Fruit fly (Drosophila melanogaster): ENCODE measurements around the gene RanBP3.

RanBP3 gene

DNA sequence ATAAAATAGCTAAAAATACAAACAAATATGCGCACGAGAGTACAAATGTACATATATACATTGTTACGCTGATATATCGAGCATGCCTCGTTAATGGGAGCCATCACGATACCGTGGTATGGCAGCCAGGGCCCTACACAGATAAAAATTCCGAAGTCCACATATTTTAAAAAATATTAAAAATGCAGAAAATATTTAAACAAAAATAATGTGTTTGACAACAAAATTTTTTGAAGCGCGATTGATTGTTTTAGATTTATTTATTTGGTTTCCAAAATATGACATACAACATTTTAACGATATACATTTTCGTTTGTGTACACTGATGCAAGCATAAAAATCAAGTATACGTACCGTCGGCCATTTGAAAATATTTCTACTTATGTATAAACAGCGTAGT lies 25.9 kb downstream of the RanBP3 start (continued):
- TF ChIP-seq Sry-β (GFP tag; optimal IDR thresholded peaks at IDR 0.05) (no peak), CG8290 (GFP tag; optimal IDR thresholded peaks at IDR 0.05) (peak; percentile 21), CG8290 (tag; optimal IDR thresholded peaks at IDR 0.05) (peak in 1 of 2 experiments; percentile 24), CG12942 (GFP tag; optimal IDR thresholded peaks at IDR 0.05) (peak; percentile 44)

- TF ChIP-seq ind (GFP tag; optimal IDR thresholded peaks at IDR 0.05) (no peak), sima (GFP tag; optimal IDR thresholded peaks at IDR 0.05) (no peak), CG13296 (GFP tag; optimal IDR thresholded peaks at IDR 0.05) (peak; percentile 61), CG2129 (GFP tag; IDR thresholded peaks at IDR 0.05; ENCODE audit: partially characterized antibody) (no peak), CG12104 (GFP tag; optimal IDR thresholded peaks at IDR 0.05) (peak; percentile 14), Rfx (GFP tag; IDR thresholded peaks at IDR 0.05) (0 out of 2 replicates have a peak, but pooled peaks have one; percentile 12), CG10565 (GFP tag; optimal IDR thresholded peaks at IDR 0.05) (no peak), CG17829 (tag; optimal IDR thresholded peaks at IDR 0.05) (no peak), CG9876 (GFP tag; optimal IDR thresholded peaks at IDR 0.05) (no peak), CG9797 (GFP tag; optimal IDR thresholded peaks at IDR 0.05) (no peak), crc (GFP tag; optimal IDR thresholded peaks at IDR 0.05) (no peak), lilli (GFP tag; optimal IDR thresholded peaks at IDR 0.05) (no peak), CG9215 (GFP tag; IDR thresholded peaks at IDR 0.05) (no peak), Hsf (GFP tag; optimal IDR thresholded peaks at IDR 0.05) (no peak), Nf-YB (GFP tag; optimal IDR thresholded peaks at IDR 0.05) (no peak), Camta (GFP tag; optimal IDR thresholded peaks at IDR 0.05) (no peak), Scr (GFP tag; IDR thresholded peaks at IDR 0.05; ENCODE audit: partially characterized antibody) (peak; percentile 21; the same call in 1 of the 2 replicates), al (GFP tag; IDR thresholded peaks at IDR 0.05) (no peak), dati (GFP tag; IDR thresholded peaks at IDR 0.05) (no peak), B-H1 (GFP tag; IDR thresholded peaks at IDR 0.05) (no peak), CG5180 (GFP tag; optimal IDR thresholded peaks at IDR 0.05) (peak; percentile 36), CG15011 (GFP tag; optimal IDR thresholded peaks at IDR 0.05) (no peak), luna (GFP tag; optimal IDR thresholded peaks at IDR 0.05) (no peak), CG8944 (GFP tag; optimal IDR thresholded peaks at IDR 0.05) (no peak), Lim3 (GFP tag; IDR thresholded peaks at IDR 0.05) (no peak), MBD-R2 (GFP tag; IDR thresholded peaks at IDR 0.05) (peak; percentile 20; the same call in 1 of the 2 replicates), Hr3 (GFP tag; optimal IDR thresholded peaks at IDR 0.05) (no peak), ftz-f1 (GFP tag; optimal IDR thresholded peaks at IDR 0.05) (peak; percentile 71), Xbp1 (GFP tag; optimal IDR thresholded peaks at IDR 0.05) (no peak), CG7357 (GFP tag; IDR thresholded peaks at IDR 0.05) (no peak), ash1 (GFP tag; optimal IDR thresholded peaks at IDR 0.05) (no peak), CG6791 (GFP tag; IDR thresholded peaks at IDR 0.05; ENCODE audit: partially characterized antibody) (no peak), nerfin-2 (GFP tag; IDR thresholded peaks at IDR 0.05; ENCODE audit: partially characterized antibody) (no peak), CG3065 (GFP tag; optimal IDR thresholded peaks at IDR 0.05) (no peak), H15 (GFP tag; IDR thresholded peaks at IDR 0.05) (no peak), Drgx (GFP tag; IDR thresholded peaks at IDR 0.05) (no peak), Hmr (GFP tag; optimal IDR thresholded peaks at IDR 0.05) (peak; percentile 53), Nf-YC (tag; optimal IDR thresholded peaks at IDR 0.05) (peak; percentile 14), Gug (GFP tag; IDR thresholded peaks at IDR 0.05) (no peak), pros (GFP tag; optimal IDR thresholded peaks at IDR 0.05) (no peak), CG4328 (GFP tag; optimal IDR thresholded peaks at IDR 0.05) (peak; percentile 34), ara (GFP tag; IDR thresholded peaks at IDR 0.05) (no peak), Sry-δ (GFP tag; optimal IDR thresholded peaks at IDR 0.05) (no peak), CG17385 (GFP tag; optimal IDR thresholded peaks at IDR 0.05) (no peak), Adf1 (GFP tag; IDR thresholded peaks at IDR 0.05) (peak; percentile 17; the same call in 1 of the 2 replicates), ttk (GFP tag; IDR thresholded peaks at IDR 0.05) (no peak)
These were observed 26.8 kb downstream of the RanBP3 start for dm6 chr3R:23725711-23726349.
